Worm (Caenorhabditis elegans): ENCODE results near the gene ZK470.1.
A peak's percentile ranks its signal among the peaks of the same experiment; 100 is the strongest.

Gene ZK470.1

ce11 chrX:4144136-4144781, 19.2 kb upstream of the ZK470.1 start (continued):
- TF ChIP-seq mdl-1 (tag; optimal IDR thresholded peaks at IDR 0.05) (no peak), lin-38 (GFP tag; IDR thresholded peaks at IDR 0.05) (no peak), aly-2 (tag; optimal IDR thresholded peaks at IDR 0.05) (no peak), ceh-44 (GFP tag; IDR thresholded peaks at IDR 0.05) (no peak), zfp-2 (tag; optimal IDR thresholded peaks at IDR 0.05) (no peak), F26F4.8 (GFP tag; conservative IDR thresholded peaks at IDR 0.05) (no peak), nhr-10 (tag; optimal IDR thresholded peaks at IDR 0.05) (no peak), dmd-8 (GFP tag; IDR thresholded peaks at IDR 0.05) (no peak), nhr-42 (GFP tag; IDR thresholded peaks at IDR 0.05) (no peak), sdz-12 (GFP tag; optimal IDR thresholded peaks at IDR 0.05) (peak; percentile 15), hlh-30 (tag; optimal IDR thresholded peaks at IDR 0.05; ENCODE audit: insufficient read depth) (peak; percentile 80), madf-5 (GFP tag; IDR thresholded peaks at IDR 0.05) (no peak), nhr-25 (tag; optimal IDR thresholded peaks at IDR 0.05; ENCODE audit: borderline replicate concordance, insufficient read depth) (peak; percentile 46), tra-1 (GFP tag; IDR thresholded peaks at IDR 0.05) (peak; percentile 6; the same call in 1 of the 2 replicates), ceh-62 (tag; optimal IDR thresholded peaks at IDR 0.05) (no peak), nhr-11 (tag; optimal IDR thresholded peaks at IDR 0.05) (peak; percentile 28), vab-7 (GFP tag; IDR thresholded peaks at IDR 0.05) (no peak), ama-1 (optimal IDR thresholded peaks at IDR 0.05) (no peak), Y5F2A.4 (GFP tag; optimal IDR thresholded peaks at IDR 0.05) (no peak), dve-1 (tag; optimal IDR thresholded peaks at IDR 0.05; ENCODE audit: insufficient read depth) (peak; percentile 73), zip-11 (GFP tag; IDR thresholded peaks at IDR 0.05) (no peak), arid-1 (GFP tag; conservative IDR thresholded peaks at IDR 0.05) (0 out of 2 replicates have a peak, but pooled peaks have one; percentile 16), F37D6.2 (tag; optimal IDR thresholded peaks at IDR 0.05) (no peak)

- TF ChIP-seq nhr-42 (GFP tag; IDR thresholded peaks at IDR 0.05) = 0 out of 2 replicates have a peak, but pooled peaks have one; percentile 47
- TF ChIP-seq zip-2 (tag; optimal IDR thresholded peaks at IDR 0.05) = no peak
- no peak for TF ChIP-seq Y48G9A.11 (GFP tag; IDR thresholded peaks at IDR 0.05)
- 0 out of 2 replicates have a peak, but pooled peaks have one; percentile 7 for TF ChIP-seq madf-9 (GFP tag; conservative IDR thresholded peaks at IDR 0.05)
- TF ChIP-seq dmd-6 (GFP tag; IDR thresholded peaks at IDR 0.05) = peak; percentile 97
- TF ChIP-seq pha-4 (GFP tag; IDR thresholded peaks at IDR 0.05) = peak; percentile 38; the same call in 1 of the 2 replicates
- peak; percentile 55 for TF ChIP-seq pha-4 (tag; optimal IDR thresholded peaks at IDR 0.05)
- peak; percentile 80 for TF ChIP-seq ama-1 (optimal IDR thresholded peaks at IDR 0.05)
- TF ChIP-seq ceh-20 (GFP tag; IDR thresholded peaks at IDR 0.05) = peak; percentile 15; the same call in 1 of the 2 replicates
- no peak for TF ChIP-seq egl-27 (tag; optimal IDR thresholded peaks at IDR 0.05)
- TF ChIP-seq mep-1 (tag; optimal IDR thresholded peaks at IDR 0.05) = peak; percentile 82
- peak; percentile 40 for TF ChIP-seq Y5F2A.4 (GFP tag; optimal IDR thresholded peaks at IDR 0.05)
- TF ChIP-seq nhr-10 (tag; optimal IDR thresholded peaks at IDR 0.05) = peak; percentile 48
- peak; percentile 58; the same call in 1 of the 2 replicates for TF ChIP-seq lin-1 (GFP tag; IDR thresholded peaks at IDR 0.05)
- TF ChIP-seq egl-43 (GFP tag; IDR thresholded peaks at IDR 0.05) = peak; percentile 75
- peak; percentile 100 for TF ChIP-seq aha-1 (tag)
- peak; percentile 95 for TF ChIP-seq hlh-11 (tag; optimal IDR thresholded peaks at IDR 0.05)
- TF ChIP-seq ces-1 (GFP tag; optimal IDR thresholded peaks at IDR 0.05) = no peak
- TF ChIP-seq tra-1 (GFP tag; IDR thresholded peaks at IDR 0.05) = peak; percentile 29; the same call in 1 of the 2 replicates
- peak; percentile 45 for TF ChIP-seq duxl-1 (tag; optimal IDR thresholded peaks at IDR 0.05; ENCODE audit: poor library complexity)
- peak; percentile 64 for TF ChIP-seq F37D6.2 (tag; optimal IDR thresholded peaks at IDR 0.05)
- TF ChIP-seq dmd-9 (GFP tag; IDR thresholded peaks at IDR 0.05) = peak; percentile 82; the same call in 1 of the 2 replicates
- peak; percentile 15 for TF ChIP-seq ceh-28 (tag; optimal IDR thresholded peaks at IDR 0.05)
- peak; percentile 88 for TF ChIP-seq hlh-30 (tag; optimal IDR thresholded peaks at IDR 0.05; ENCODE audit: insufficient read depth)
- TF ChIP-seq rbr-2 (tag; optimal IDR thresholded peaks at IDR 0.05) = peak; percentile 54
- no peak for TF ChIP-seq zfp-3 (GFP tag; conservative IDR thresholded peaks at IDR 0.05)
- TF ChIP-seq nhr-28 (tag; optimal IDR thresholded peaks at IDR 0.05) = peak; percentile 97
- no peak for TF ChIP-seq dmd-8 (GFP tag; IDR thresholded peaks at IDR 0.05)
- 0 out of 2 replicates have a peak, but pooled peaks have one; percentile 34 for TF ChIP-seq daf-8 (GFP tag; IDR thresholded peaks at IDR 0.05)
- peak; percentile 35 for TF ChIP-seq lin-38 (GFP tag; IDR thresholded peaks at IDR 0.05)
- peak; percentile 97 to 98 for TF ChIP-seq mdl-1 (tag; optimal IDR thresholded peaks at IDR 0.05)
- no peak for TF ChIP-seq F10B5.3 (tag; optimal IDR thresholded peaks at IDR 0.05)
Observed at ce11 chrX:4145051-4145826, 18.3 kb upstream of the ZK470.1 start.
